Worm (Caenorhabditis elegans) whole organism, young adult: ENCODE results near the gene W02A2.5.

Experiments
- efl-1 ChIP-seq: fragments of 150-350 bp; optimal IDR thresholded peaks from 2 replicates; lab custom pipeline; 2014; ENCODE audit warnings: missing biosample characterization, missing genetic modification reagents, missing genetic modification characterization
- gei-17 ChIP-seq: fragments of 200-800 bp; sonication (Bioruptor generic); optimal IDR thresholded peaks from 2 replicates; lab custom pipeline; 2018; ENCODE audit warnings: mild to moderate bottlenecking, missing genetic modification characterization, missing compliant biosample characterization
- zfh-2 ChIP-seq: fragments of 200-800 bp; sonication (Bioruptor generic); conservative IDR thresholded peaks from 2 replicates; pipeline ENCODE4 v1.3.6; 2022; ENCODE audit warnings: missing genetic modification reagents, missing genetic modification characterization, missing compliant biosample characterization
- zim-3 ChIP-seq: sonication (generic microtip); optimal IDR thresholded peaks from 2 replicates; lab custom pipeline; 2017; ENCODE audit warnings: mild to moderate bottlenecking, missing genetic modification characterization, moderate library complexity, missing compliant biosample characterization

ce11 chrIV:13356005-13356404, 13.3 kb downstream of the W02A2.5 start:
- TF ChIP-seq zim-3 (no peak), gei-17 (GFP tag; lab: Kevin White, UChicago) (no peak), efl-1 (GFP tag; lab: Kevin White, UChicago) (no peak), zfh-2 (GFP tag; lab: Robert Waterston, UW) (no peak)
